Fruit fly (Drosophila melanogaster) Kc167 (cell line): ENCODE measurements around the gene Nep7.

Source experiments
- insv ChIP-seq: fragments of >200 bp; optimal IDR thresholded peaks from 3 replicates; lab custom pipeline; 2018; ENCODE audit warnings: missing external identifiers
- psq ChIP-seq: fragments of >200 bp; optimal IDR thresholded peaks from 2 replicates; lab custom pipeline; 2017; ENCODE audit warnings: missing external identifiers
- ttk ChIP-seq: sonication (Bioruptor generic); optimal IDR thresholded peaks from 2 replicates; lab custom pipeline; 2017; ENCODE audit warnings: missing external identifiers

- TF ChIP-seq psq (lab: Kevin White, UChicago): no peak
- no peak for TF ChIP-seq insv (lab: Kevin White, UChicago)
- TF ChIP-seq ttk (lab: Kevin White, UChicago): no peak
Measured at dm6 chr3R:27947682-27948245, 7.0 kb upstream of the Nep7 start, which contains the start of gene mfrn.
